Fruit fly (Drosophila melanogaster) whole organism, embryonic: ENCODE measurements around the gene Mlc-c.

ENCODE experiments used
- Atf-2 ChIP-seq: fragments of 200-800 bp; sonication (Bioruptor generic); optimal IDR thresholded peaks from 2 replicates; lab custom pipeline; 2016; ENCODE audit warnings: missing biosample characterization, missing genetic modification characterization
- Atf6 ChIP-seq: fragments of 200-800 bp; sonication (Bioruptor generic); IDR thresholded peaks from 2 replicates; pipeline ENCODE4 v1.3.6; 2022; ENCODE audit warnings: missing biosample characterization, missing genetic modification characterization
- CG10209 ChIP-seq: fragments of 200-800 bp; sonication (Bioruptor generic); optimal IDR thresholded peaks from 3 replicates; lab custom pipeline; 2017; ENCODE audit warnings: missing biosample characterization, mild to moderate bottlenecking, missing genetic modification characterization, missing genetic modification reagents
- CG10321 ChIP-seq: fragments of 200-800 bp; sonication (Bioruptor generic); IDR thresholded peaks from 2 replicates; pipeline ENCODE4 v1.3.6; 2022; ENCODE audit warnings: missing biosample characterization, missing genetic modification characterization
- CG12219 ChIP-seq: fragments of 200-800 bp; sonication (Bioruptor generic); optimal IDR thresholded peaks from 3 replicates; lab custom pipeline; 2018; ENCODE audit warnings: missing biosample characterization, mild to moderate bottlenecking, missing genetic modification characterization
- CG12299 ChIP-seq: fragments of 200-800 bp; sonication (Bioruptor generic); optimal IDR thresholded peaks from 2 replicates; lab custom pipeline; 2018; ENCODE audit warnings: missing biosample characterization, mild to moderate bottlenecking, missing genetic modification characterization
- CG12942 ChIP-seq: fragments of 200-800 bp; sonication (Bioruptor generic); optimal IDR thresholded peaks from 3 replicates; lab custom pipeline; 2016; ENCODE audit warnings: missing biosample characterization, missing genetic modification characterization
- CG15514 ChIP-seq: fragments of 200-800 bp; sonication (Bioruptor generic); optimal IDR thresholded peaks from 3 replicates; lab custom pipeline; 2017; ENCODE audit warnings: missing biosample characterization, missing genetic modification characterization, mild to moderate bottlenecking, moderate library complexity, missing genetic modification reagents
- CG18011 ChIP-seq: fragments of 200-800 bp; sonication (Bioruptor generic); optimal IDR thresholded peaks from 2 replicates; lab custom pipeline; 2017; ENCODE audit warnings: missing biosample characterization, missing genetic modification characterization, mild to moderate bottlenecking, moderate library complexity, missing genotype
- CG18619 ChIP-seq: fragments of 200-800 bp; sonication (Bioruptor generic); optimal IDR thresholded peaks from 3 replicates; lab custom pipeline; 2017; ENCODE audit warnings: missing biosample characterization, mild to moderate bottlenecking, missing genetic modification characterization
- CG18764 ChIP-seq: fragments of 200-800 bp; sonication (Bioruptor generic); optimal IDR thresholded peaks from 3 replicates; lab custom pipeline; 2016; ENCODE audit warnings: missing biosample characterization, missing genetic modification characterization
- CG32772 ChIP-seq: fragments of 200-800 bp; sonication (Bioruptor generic); IDR thresholded peaks from 2 replicates; pipeline ENCODE4 v1.3.6; 2022; ENCODE audit warnings: missing biosample characterization, missing genetic modification characterization
- CG34376 ChIP-seq: fragments of 200-800 bp; sonication (Bioruptor generic); optimal IDR thresholded peaks from 2 replicates; lab custom pipeline; 2018; ENCODE audit warnings: missing biosample characterization, mild to moderate bottlenecking, missing genetic modification characterization
- CG42726 ChIP-seq: fragments of 200-800 bp; sonication (Bioruptor generic); IDR thresholded peaks from 2 replicates; pipeline ENCODE4 v1.3.6; 2022; ENCODE audit warnings: missing biosample characterization, missing genetic modification characterization; ENCODE audit not compliant: partially characterized antibody
- CG4820 ChIP-seq: fragments of 200-800 bp; sonication (Bioruptor generic); optimal IDR thresholded peaks from 3 replicates; lab custom pipeline; 2016; ENCODE audit warnings: missing biosample characterization, missing genetic modification characterization
- CG7928 ChIP-seq: fragments of 200-800 bp; sonication (Bioruptor generic); optimal IDR thresholded peaks from 2 replicates; lab custom pipeline; 2017; ENCODE audit warnings: missing biosample characterization, mild to moderate bottlenecking, missing genetic modification characterization
- Dip3 ChIP-seq: fragments of 200-800 bp; sonication (Bioruptor generic); optimal IDR thresholded peaks from 3 replicates; lab custom pipeline; 2016; ENCODE audit warnings: missing biosample characterization, missing genetic modification characterization
- Dll ChIP-seq: fragments of 200-800 bp; sonication (Bioruptor generic); IDR thresholded peaks from 4 replicates; pipeline ENCODE4 v1.3.6; 2022; ENCODE audit warnings: missing biosample characterization, missing genetic modification characterization; ENCODE audit not compliant: partially characterized antibody
- Drgx ChIP-seq: fragments of 200-800 bp; sonication (Bioruptor generic); IDR thresholded peaks from 2 replicates; pipeline ENCODE4 v1.3.6; 2022; ENCODE audit warnings: missing biosample characterization, missing genetic modification characterization
- HmgD ChIP-seq: fragments of 200-800 bp; sonication (Bioruptor generic); optimal IDR thresholded peaks from 3 replicates; lab custom pipeline; 2016; ENCODE audit warnings: missing biosample characterization, missing genetic modification characterization
- Hr78 ChIP-seq, 2 experiments: fragments of 200-800 bp in 1 of 2; fragments of >200 bp in 1 of 2; sonication (Bioruptor generic) in 1 of 2; optimal IDR thresholded peaks; 2 replicates each; lab custom pipeline; 2017 to 2019; ENCODE audit warnings: missing biosample characterization in 2 of 2, missing genetic modification characterization in 2 of 2, mild to moderate bottlenecking in 1 of 2, moderate library complexity in 1 of 2
- Lim3 ChIP-seq: fragments of 200-800 bp; sonication (Bioruptor generic); IDR thresholded peaks from 2 replicates; pipeline ENCODE4 v1.3.6; 2022; ENCODE audit warnings: missing biosample characterization, missing genetic modification characterization
- MTF-1 ChIP-seq: fragments of 200-800 bp; sonication (Bioruptor generic); optimal IDR thresholded peaks from 2 replicates; lab custom pipeline; 2018; ENCODE audit warnings: missing biosample characterization, mild to moderate bottlenecking, missing genetic modification characterization, borderline replicate concordance
- NC2α ChIP-seq: fragments of 200-800 bp; sonication (Bioruptor generic); optimal IDR thresholded peaks from 2 replicates; lab custom pipeline; 2016; ENCODE audit warnings: missing biosample characterization, missing genetic modification characterization
- Nf-YA ChIP-seq: fragments of 200-800 bp; sonication (Bioruptor generic); IDR thresholded peaks from 2 replicates; pipeline ENCODE4 v1.3.6; 2022; ENCODE audit warnings: missing biosample characterization, missing genetic modification characterization
- Oaz ChIP-seq: fragments of 200-800 bp; sonication (Bioruptor generic); IDR thresholded peaks from 2 replicates; pipeline ENCODE4 v1.3.6; 2022; ENCODE audit warnings: missing biosample characterization, missing genetic modification characterization
- Poxn ChIP-seq: fragments of 200-800 bp; sonication (Bioruptor generic); IDR thresholded peaks from 2 replicates; pipeline ENCODE4 v1.3.6; 2022; ENCODE audit warnings: missing biosample characterization, missing genetic modification characterization
- Side ChIP-seq: fragments of 200-800 bp; sonication (Bioruptor generic); optimal IDR thresholded peaks from 2 replicates; lab custom pipeline; 2016; ENCODE audit warnings: missing biosample characterization, missing genetic modification characterization
- Sin3A ChIP-seq: fragments of >200 bp; optimal IDR thresholded peaks from 2 replicates; lab custom pipeline; 2018
- Sry-δ ChIP-seq: fragments of 200-800 bp; sonication (Bioruptor generic); optimal IDR thresholded peaks from 2 replicates; lab custom pipeline; 2016; ENCODE audit warnings: missing biosample characterization, missing genetic modification characterization
- ac ChIP-seq: fragments of 200-800 bp; sonication (Bioruptor generic); optimal IDR thresholded peaks from 3 replicates; lab custom pipeline; 2017; ENCODE audit warnings: missing biosample characterization, mild to moderate bottlenecking, missing genetic modification characterization
- bcd ChIP-seq: fragments of 200-800 bp; sonication (Bioruptor generic); optimal IDR thresholded peaks from 2 replicates; lab custom pipeline; 2017; ENCODE audit warnings: missing biosample characterization, mild to moderate bottlenecking, missing genetic modification characterization
- br ChIP-seq: fragments of >200 bp; optimal IDR thresholded peaks from 2 replicates; lab custom pipeline; 2017
- btn ChIP-seq: fragments of 200-800 bp; sonication (Bioruptor generic); optimal IDR thresholded peaks from 2 replicates; lab custom pipeline; 2016; ENCODE audit warnings: missing biosample characterization, missing genetic modification characterization
- cg ChIP-seq: fragments of 200-800 bp; sonication (Bioruptor generic); optimal IDR thresholded peaks from 3 replicates; lab custom pipeline; 2019; ENCODE audit warnings: missing biosample characterization, mild to moderate bottlenecking, missing genetic modification characterization, moderate library complexity
- gsb ChIP-seq: fragments of 200-800 bp; sonication (Bioruptor generic); IDR thresholded peaks from 2 replicates; pipeline ENCODE4 v1.3.6; 2022; ENCODE audit warnings: missing biosample characterization, missing genetic modification characterization
- jumu ChIP-seq: fragments of 200-800 bp; sonication (Bioruptor generic); optimal IDR thresholded peaks from 3 replicates; lab custom pipeline; 2016; ENCODE audit warnings: missing biosample characterization, missing genetic modification characterization
- kay ChIP-seq: fragments of 200-800 bp; sonication (Bioruptor generic); optimal IDR thresholded peaks from 2 replicates; lab custom pipeline; 2016; ENCODE audit warnings: missing biosample characterization, missing genetic modification characterization
- mirr ChIP-seq: fragments of 200-800 bp; sonication (Bioruptor generic); optimal IDR thresholded peaks from 3 replicates; lab custom pipeline; 2018; ENCODE audit warnings: missing biosample characterization, mild to moderate bottlenecking, missing genetic modification characterization
- odd ChIP-seq: fragments of 200-800 bp; sonication (Bioruptor generic); optimal IDR thresholded peaks from 2 replicates; lab custom pipeline; 2017; ENCODE audit warnings: missing biosample characterization, mild to moderate bottlenecking, missing genetic modification characterization
- org-1 ChIP-seq: fragments of 200-800 bp; sonication (Bioruptor generic); optimal IDR thresholded peaks from 2 replicates; lab custom pipeline; 2017; ENCODE audit warnings: missing biosample characterization, missing genetic modification characterization
- pfk ChIP-seq: fragments of 200-800 bp; sonication (Bioruptor generic); optimal IDR thresholded peaks from 2 replicates; lab custom pipeline; 2018; ENCODE audit warnings: missing biosample characterization, mild to moderate bottlenecking, missing genetic modification characterization, moderate library complexity
- pho ChIP-seq: fragments of 200-800 bp; sonication (Bioruptor generic); optimal IDR thresholded peaks from 2 replicates; lab custom pipeline; 2016; ENCODE audit warnings: missing biosample characterization, missing genetic modification characterization
- repo ChIP-seq: fragments of 200-800 bp; sonication (Bioruptor generic); optimal IDR thresholded peaks from 2 replicates; lab custom pipeline; 2016; ENCODE audit warnings: missing biosample characterization, missing genetic modification characterization
- shn ChIP-seq: fragments of 200-800 bp; sonication (Bioruptor generic); optimal IDR thresholded peaks from 3 replicates; lab custom pipeline; 2016; ENCODE audit warnings: missing biosample characterization, missing genetic modification characterization
- slp2 ChIP-seq: fragments of 200-800 bp; sonication (Bioruptor generic); optimal IDR thresholded peaks from 2 replicates; lab custom pipeline; 2016; ENCODE audit warnings: missing biosample characterization, missing genetic modification characterization
- sob ChIP-seq: fragments of 200-800 bp; sonication (Bioruptor generic); IDR thresholded peaks from 2 replicates; pipeline ENCODE4 v1.3.6; 2022; ENCODE audit warnings: missing biosample characterization, missing genetic modification characterization
- ssp ChIP-seq: fragments of 200-800 bp; sonication (Bioruptor generic); IDR thresholded peaks from 2 replicates; pipeline ENCODE4 v1.3.6; 2022; ENCODE audit warnings: missing biosample characterization, missing genetic modification characterization
- tna ChIP-seq: fragments of 200-800 bp; sonication (Bioruptor generic); IDR thresholded peaks from 2 replicates; pipeline ENCODE4 v1.3.6; 2022; ENCODE audit warnings: missing biosample characterization, missing genetic modification characterization; ENCODE audit not compliant: partially characterized antibody
- vfl ChIP-seq: fragments of 200-800 bp; sonication (Bioruptor generic); optimal IDR thresholded peaks from 2 replicates; lab custom pipeline; 2016; ENCODE audit warnings: missing biosample characterization, missing genetic modification characterization
- yki ChIP-seq: fragments of >200 bp; optimal IDR thresholded peaks from 3 replicates; lab custom pipeline; 2018
- zen2 ChIP-seq: fragments of 200-800 bp; sonication (Bioruptor generic); IDR thresholded peaks from 3 replicates; pipeline ENCODE4 v1.3.6; 2022; ENCODE audit warnings: missing biosample characterization, missing genetic modification characterization; ENCODE audit not compliant: partially characterized antibody

Mlc-c gene

DNA sequence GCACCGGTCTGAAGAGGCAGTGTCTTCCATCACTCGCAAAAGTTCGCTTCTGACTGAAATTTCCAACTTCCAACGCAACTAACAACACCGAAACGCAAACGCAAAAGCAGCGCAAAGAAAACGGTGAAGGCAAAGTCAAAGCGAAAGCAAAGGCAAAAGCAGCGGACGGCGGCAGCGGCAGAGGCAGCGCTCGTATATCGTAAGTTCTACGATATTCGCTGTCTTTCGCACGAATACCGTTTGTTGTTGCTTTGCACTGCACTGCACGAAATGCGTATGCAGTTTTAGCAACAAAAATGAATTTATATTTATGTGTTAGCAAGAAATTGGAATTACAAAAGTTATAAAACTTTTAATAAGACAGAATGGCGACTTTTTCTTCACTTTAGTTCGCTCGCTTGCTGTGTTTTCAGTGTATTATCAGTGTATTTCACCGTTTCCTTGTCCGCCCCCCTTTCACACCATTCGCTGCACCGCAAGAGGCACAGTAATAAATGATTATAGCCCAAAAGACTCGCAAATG, 26.2 kb upstream of the Mlc-c start, which contains the start of gene OtopLa (continued):
- TF ChIP-seq br (lab: Kevin White, UChicago): no peak
- TF ChIP-seq bcd (GFP tag; lab: Kevin White, UChicago): peak; percentile 76
- TF ChIP-seq zen2 (GFP tag; lab: Robert Waterston, UW): no peak
- peak; percentile 80 for TF ChIP-seq jumu (GFP tag; lab: Kevin White, UChicago)
- TF ChIP-seq btn: peak; percentile 71
- TF ChIP-seq vfl (GFP tag; lab: Kevin White, UChicago): peak; percentile 43
- peak; percentile 65 for TF ChIP-seq CG15514 (GFP tag; lab: Kevin White, UChicago)
- TF ChIP-seq CG18764 (GFP tag; lab: Kevin White, UChicago): peak; percentile 68
- no peak for TF ChIP-seq pfk (GFP tag; lab: Kevin White, UChicago)
- peak; percentile 52; the same call in 1 of the 2 replicates for TF ChIP-seq CG10321 (GFP tag; lab: Robert Waterston, UW)
- TF ChIP-seq Oaz (GFP tag; lab: Robert Waterston, UW): peak; percentile 69
- peak; percentile 87 for TF ChIP-seq sob (GFP tag; lab: Robert Waterston, UW)
- peak; percentile 63 for TF ChIP-seq ssp (GFP tag; lab: Robert Waterston, UW)
- 0 out of 2 replicates have a peak, but pooled peaks have one; percentile 15 for TF ChIP-seq Poxn (GFP tag; lab: Robert Waterston, UW)
- peak; percentile 83 for TF ChIP-seq CG10209
- TF ChIP-seq CG32772 (GFP tag; lab: Robert Waterston, UW): peak; percentile 80
- peak; percentile 84 for TF ChIP-seq Nf-YA (GFP tag; lab: Robert Waterston, UW)
- peak; percentile 89 for TF ChIP-seq Drgx (GFP tag; lab: Robert Waterston, UW)
- TF ChIP-seq CG12219 (GFP tag; lab: Kevin White, UChicago): peak; percentile 76
- TF ChIP-seq CG18619 (GFP tag; lab: Kevin White, UChicago): peak; percentile 67
- TF ChIP-seq Dip3: peak; percentile 35
- peak; percentile 78 for TF ChIP-seq Side (GFP tag; lab: Kevin White, UChicago)
- TF ChIP-seq CG12299: peak; percentile 71
- peak; percentile 20 for TF ChIP-seq CG18011
- peak; percentile 83 for TF ChIP-seq org-1
- no peak for TF ChIP-seq Hr78 (GFP tag; optimal IDR thresholded peaks at IDR 0.05; lab: Kevin White, UChicago)
- TF ChIP-seq mirr (GFP tag; lab: Kevin White, UChicago): no peak
- TF ChIP-seq yki (lab: Kevin White, UChicago): no peak
- peak; percentile 33 for TF ChIP-seq HmgD (GFP tag; lab: Kevin White, UChicago)
- peak; percentile 42 for TF ChIP-seq CG34376 (GFP tag; lab: Kevin White, UChicago)
- TF ChIP-seq CG42726: no peak
- TF ChIP-seq Atf-2 (GFP tag; lab: Kevin White, UChicago): peak; percentile 66
- TF ChIP-seq kay (GFP tag; lab: Kevin White, UChicago): peak; percentile 74
- peak; percentile 85 for TF ChIP-seq CG4820 (GFP tag; lab: Kevin White, UChicago)
- peak; percentile 26 for TF ChIP-seq CG7928 (GFP tag; lab: Kevin White, UChicago)
- peak; percentile 15 for TF ChIP-seq ac (GFP tag; lab: Kevin White, UChicago)
- TF ChIP-seq Dll (GFP tag; lab: Robert Waterston, UW): no peak
- TF ChIP-seq slp2: peak; percentile 72
- no peak for TF ChIP-seq cg
- peak; percentile 81 for TF ChIP-seq Atf6 (GFP tag; lab: Robert Waterston, UW)
- peak; percentile 57 for TF ChIP-seq Lim3 (GFP tag; lab: Robert Waterston, UW)
- TF ChIP-seq MTF-1 (GFP tag; lab: Kevin White, UChicago): peak; percentile 70
- peak; percentile 20 for TF ChIP-seq shn (GFP tag; lab: Kevin White, UChicago)
- peak; percentile 48; the same call in 1 of the 2 replicates for TF ChIP-seq gsb (GFP tag; lab: Robert Waterston, UW)
- TF ChIP-seq CG12942 (GFP tag; lab: Kevin White, UChicago): peak; percentile 65
- TF ChIP-seq tna (GFP tag; lab: Robert Waterston, UW): no peak
- TF ChIP-seq Sin3A (lab: Kevin White, UChicago): no peak
- TF ChIP-seq odd (GFP tag; lab: Kevin White, UChicago): peak; percentile 76
- peak; percentile 31 for TF ChIP-seq Sry-δ (GFP tag; lab: Kevin White, UChicago)
- peak; percentile 63 for TF ChIP-seq repo (GFP tag; lab: Kevin White, UChicago)
- TF ChIP-seq NC2α: peak; percentile 44
- TF ChIP-seq pho (GFP tag; lab: Kevin White, UChicago): peak; percentile 54
